Worm (Caenorhabditis elegans) whole organism, late embryonic: ENCODE data around the gene F17E9.4.

Source experiments
- elt-2 ChIP-seq: sonication (generic microtip); optimal IDR thresholded peaks from 2 replicates; lab custom pipeline; 2016; ENCODE audit warnings: missing genetic modification reagents, missing genetic modification characterization, missing compliant biosample characterization
- elt-4 ChIP-seq: sonication (generic microtip); optimal IDR thresholded peaks from 2 replicates; lab custom pipeline; 2016; ENCODE audit warnings: missing genetic modification characterization, missing compliant biosample characterization
- hlh-30 ChIP-seq: sonication (generic microtip); optimal IDR thresholded peaks from 2 replicates; lab custom pipeline; 2017; ENCODE audit warnings: antibody characterized with exemption, missing genetic modification characterization, missing compliant biosample characterization; ENCODE audit not compliant: insufficient read depth
- pha-2 ChIP-seq: sonication (generic microtip); optimal IDR thresholded peaks from 2 replicates; lab custom pipeline; 2017; ENCODE audit warnings: mild to moderate bottlenecking, missing genetic modification characterization, missing compliant biosample characterization
- pha-4 ChIP-seq: fragments of 150-350 bp; optimal IDR thresholded peaks from 2 replicates; lab custom pipeline; 2018; ENCODE audit warnings: missing biosample characterization, missing genetic modification reagents, missing genetic modification characterization
- sdc-2 ChIP-seq: sonication (generic microtip); optimal IDR thresholded peaks from 2 replicates; lab custom pipeline; 2016; ENCODE audit warnings: missing genotype, missing genetic modification characterization, missing compliant biosample characterization

DNA sequence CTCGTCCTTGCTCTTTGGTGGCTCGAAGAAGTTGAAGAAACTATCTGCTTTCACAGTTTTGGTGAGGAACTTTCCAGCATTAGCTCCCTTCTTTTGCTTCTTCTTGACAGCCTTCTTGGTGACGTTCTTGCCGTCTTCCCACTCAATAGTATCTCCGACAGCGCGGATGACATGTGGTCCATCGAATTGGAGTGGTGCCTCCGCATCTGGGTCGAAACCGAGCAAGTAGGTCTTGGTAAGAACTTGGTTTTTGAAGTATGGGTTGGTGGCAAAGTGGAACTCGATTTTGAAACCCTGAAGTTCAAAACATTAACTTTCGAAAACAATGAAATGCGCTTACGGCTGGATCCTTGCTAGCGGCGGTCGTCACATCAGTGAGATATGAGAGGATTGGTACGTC is 30.1 kb downstream of the F17E9.4 start:
- no peak for TF ChIP-seq hlh-30 (tag; lab: Kevin White, UChicago)
- no peak for TF ChIP-seq pha-4 (tag; lab: Kevin White, UChicago)
- TF ChIP-seq sdc-2 (tag; lab: Kevin White, UChicago) = no peak
- TF ChIP-seq elt-2 (tag; lab: Kevin White, UChicago) = no peak
- no peak for TF ChIP-seq pha-2
- no peak for TF ChIP-seq elt-4
